Worm (Caenorhabditis elegans) whole organism, L2 larva: ENCODE data around the gene F48B9.8.

Source experiments
- C34F6.9 ChIP-seq: fragments of 150-350 bp; optimal IDR thresholded peaks from 2 replicates; lab custom pipeline; 2014; ENCODE audit warnings: missing biosample characterization, missing genetic modification characterization
- F13H6.1 ChIP-seq: sonication (generic microtip); optimal IDR thresholded peaks from 2 replicates; lab custom pipeline; 2016; ENCODE audit warnings: missing genetic modification characterization, missing compliant biosample characterization
- R02D3.7 ChIP-seq: fragments of 150-350 bp; optimal IDR thresholded peaks from 2 replicates; lab custom pipeline; 2014; ENCODE audit warnings: missing biosample characterization, missing genetic modification characterization
- Y55F3AM.14 ChIP-seq: fragments of 200-800 bp; sonication (Bioruptor generic); optimal IDR thresholded peaks from 2 replicates; lab custom pipeline; 2018; ENCODE audit warnings: mild to moderate bottlenecking, missing genetic modification characterization, missing compliant biosample characterization
- ZK546.5 ChIP-seq: sonication (generic microtip); optimal IDR thresholded peaks from 2 replicates; lab custom pipeline; 2017; ENCODE audit warnings: missing biosample characterization, missing genetic modification characterization
- aly-2 ChIP-seq: fragments of 150-350 bp; optimal IDR thresholded peaks from 2 replicates; lab custom pipeline; 2014; ENCODE audit warnings: missing biosample characterization, missing genetic modification characterization
- blmp-1 ChIP-seq: sonication (generic microtip); optimal IDR thresholded peaks from 2 replicates; lab custom pipeline; 2017; ENCODE audit warnings: missing genetic modification characterization, mild to moderate bottlenecking, missing compliant biosample characterization, antibody characterized with exemption, moderate library complexity; ENCODE audit not compliant: insufficient read depth
- ceh-16 ChIP-seq: fragments of 150-350 bp; optimal IDR thresholded peaks from 2 replicates; lab custom pipeline; 2014; ENCODE audit warnings: missing biosample characterization, missing genetic modification characterization
- ceh-82 ChIP-seq: fragments of 150-350 bp; optimal IDR thresholded peaks from 2 replicates; lab custom pipeline; 2014; ENCODE audit warnings: missing biosample characterization, missing genetic modification characterization
- dmd-4 ChIP-seq: sonication (generic microtip); optimal IDR thresholded peaks from 2 replicates; lab custom pipeline; 2017; ENCODE audit warnings: missing biosample characterization, missing genetic modification characterization
- egl-27 ChIP-seq: sonication (generic microtip); optimal IDR thresholded peaks from 3 replicates; lab custom pipeline; 2017; ENCODE audit warnings: missing biosample characterization, missing genetic modification reagents, missing genetic modification characterization
- elt-3 ChIP-seq: sonication (generic microtip); optimal IDR thresholded peaks from 2 replicates; lab custom pipeline; 2017; ENCODE audit warnings: missing biosample characterization, missing genetic modification characterization
- fos-1 ChIP-seq: fragments of 150-350 bp; optimal IDR thresholded peaks from 2 replicates; lab custom pipeline; 2014; ENCODE audit warnings: missing biosample characterization, missing genetic modification characterization
- gmeb-1 ChIP-seq: fragments of 150-350 bp; optimal IDR thresholded peaks from 2 replicates; lab custom pipeline; 2014; ENCODE audit warnings: missing biosample characterization, missing genetic modification characterization
- lin-13 ChIP-seq: fragments of 150-350 bp; optimal IDR thresholded peaks from 2 replicates; lab custom pipeline; 2014; ENCODE audit warnings: missing biosample characterization, missing genetic modification reagents, missing genetic modification characterization
- lin-39 ChIP-seq: fragments of 150-350 bp; optimal IDR thresholded peaks from 2 replicates; lab custom pipeline; 2014; ENCODE audit warnings: missing biosample characterization, missing genetic modification reagents, missing genetic modification characterization
- lsy-2 ChIP-seq, 2 experiments: fragments of 150-350 bp in 1 of 2; sonication (generic microtip) in 1 of 2; optimal IDR thresholded peaks; 2 replicates each; lab custom pipeline; 2014 to 2017; ENCODE audit warnings: missing biosample characterization in 2 of 2, missing genetic modification characterization in 2 of 2
- mbf-1 ChIP-seq: sonication (generic microtip); optimal IDR thresholded peaks from 2 replicates; lab custom pipeline; 2017; ENCODE audit warnings: missing biosample characterization, missing genetic modification characterization
- mdl-1 ChIP-seq, 2 experiments: fragments of 150-350 bp in 1 of 2; sonication (generic microtip) in 1 of 2; optimal IDR thresholded peaks; 2 replicates each; lab custom pipeline; 2017; ENCODE audit warnings: missing biosample characterization in 2 of 2, missing genetic modification characterization in 2 of 2
- nhr-11 ChIP-seq: fragments of 150-350 bp; optimal IDR thresholded peaks from 2 replicates; lab custom pipeline; 2014; ENCODE audit warnings: missing biosample characterization, missing genetic modification characterization
- nhr-12 ChIP-seq: fragments of 150-350 bp; optimal IDR thresholded peaks from 2 replicates; lab custom pipeline; 2014; ENCODE audit warnings: missing biosample characterization, missing genetic modification characterization
- nhr-129 ChIP-seq: fragments of 150-350 bp; optimal IDR thresholded peaks from 2 replicates; lab custom pipeline; 2014; ENCODE audit warnings: missing biosample characterization, missing genetic modification characterization
- nhr-21 ChIP-seq: fragments of 150-350 bp; optimal IDR thresholded peaks from 2 replicates; lab custom pipeline; 2014; ENCODE audit warnings: missing biosample characterization, missing genetic modification characterization
- nhr-237 ChIP-seq: fragments of 150-350 bp; optimal IDR thresholded peaks from 2 replicates; lab custom pipeline; 2014; ENCODE audit warnings: missing biosample characterization, missing genetic modification characterization
- nhr-25 ChIP-seq: fragments of 150-350 bp; sonication (generic microtip); optimal IDR thresholded peaks from 3 replicates; lab custom pipeline; 2014; ENCODE audit warnings: missing biosample characterization, missing genetic modification characterization
- nhr-6 ChIP-seq: fragments of 150-350 bp; optimal IDR thresholded peaks from 2 replicates; lab custom pipeline; 2014; ENCODE audit warnings: missing biosample characterization, missing genetic modification characterization
- sem-4 ChIP-seq: fragments of 150-350 bp; optimal IDR thresholded peaks from 2 replicates; lab custom pipeline; 2014; ENCODE audit warnings: missing biosample characterization, missing genetic modification reagents, missing genetic modification characterization
- sma-3 ChIP-seq: sonication (generic microtip); optimal IDR thresholded peaks from 2 replicates; lab custom pipeline; 2016; ENCODE audit warnings: missing genetic modification reagents, missing genetic modification characterization, missing compliant biosample characterization
- sma-9 ChIP-seq, 2 experiments: fragments of 150-350 bp in 1 of 2; sonication (generic microtip) in 1 of 2; optimal IDR thresholded peaks; 2 replicates each; lab custom pipeline; 2014 to 2016; ENCODE audit warnings: missing genetic modification characterization in 2 of 2, mild to moderate bottlenecking in 1 of 2, missing biosample characterization in 1 of 2, missing compliant biosample characterization in 1 of 2, missing genetic modification reagents in 1 of 2, moderate library complexity in 1 of 2
- snpc-4 ChIP-seq: fragments of 150-350 bp; optimal IDR thresholded peaks from 2 replicates; lab custom pipeline; 2014; ENCODE audit warnings: missing biosample characterization, missing genetic modification characterization
- unc-55 ChIP-seq: fragments of 150-350 bp; sonication (generic microtip); optimal IDR thresholded peaks from 3 replicates; lab custom pipeline; 2014; ENCODE audit warnings: missing biosample characterization, missing genetic modification reagents, missing genetic modification characterization
- unc-62 ChIP-seq: fragments of 150-350 bp; optimal IDR thresholded peaks from 2 replicates; lab custom pipeline; 2014; ENCODE audit warnings: missing biosample characterization, missing genetic modification reagents, missing genetic modification characterization
- ztf-1 ChIP-seq: fragments of 200-800 bp; sonication (Bioruptor generic); conservative IDR thresholded peaks from 2 replicates; pipeline ENCODE4 v1.3.6; 2022; ENCODE audit warnings: missing genetic modification characterization, missing compliant biosample characterization
- ztf-4 ChIP-seq: fragments of 150-350 bp; optimal IDR thresholded peaks from 2 replicates; lab custom pipeline; 2014; ENCODE audit warnings: missing biosample characterization, missing genetic modification characterization

The F48B9.8 gene

DNA sequence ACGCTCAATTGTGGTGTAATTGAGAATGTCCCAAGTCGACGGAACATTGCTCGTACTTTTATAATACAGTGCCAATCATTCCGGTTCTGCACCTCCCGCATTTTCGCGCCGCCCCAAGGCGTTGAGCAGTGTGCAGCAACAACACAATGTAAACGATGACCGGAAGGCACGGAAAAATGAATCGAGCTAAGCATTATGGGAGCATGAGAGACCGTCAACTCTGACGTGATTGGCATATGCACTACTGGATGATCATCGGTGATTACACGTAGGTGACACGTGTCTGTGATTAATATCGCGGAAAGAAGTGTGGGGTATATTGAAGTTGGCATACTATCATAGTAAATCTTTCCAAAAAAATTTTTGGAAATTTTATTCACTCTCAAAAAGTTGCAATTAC, 28.8 kb upstream of the F48B9.8 start, which contains the start of gene T24C12.4:
TSS of gene T24C12.4 (minus strand) at position 101 of the 400 bp plus-strand sequence.
- TF ChIP-seq ceh-82 (tag; lab: Kevin White, UChicago) (no peak), fos-1 (no peak), ztf-4 (tag; lab: Kevin White, UChicago) (no peak), nhr-129 (no peak), R02D3.7 (tag; lab: Kevin White, UChicago) (no peak), ZK546.5 (tag; lab: Kevin White, UChicago) (no peak), lsy-2 (tag; optimal IDR thresholded peaks at IDR 0.05; lab: Kevin White, UChicago) (no peak), mbf-1 (tag; lab: Kevin White, UChicago) (no peak), nhr-25 (tag; lab: Kevin White, UChicago) (no peak), sem-4 (no peak), snpc-4 (tag; lab: Kevin White, UChicago) (no peak), ceh-16 (tag; lab: Kevin White, UChicago) (no peak), nhr-237 (tag; lab: Kevin White, UChicago) (no peak), aly-2 (tag; lab: Kevin White, UChicago) (no peak), blmp-1 (no peak), C34F6.9 (tag; lab: Kevin White, UChicago) (no peak), F13H6.1 (tag; lab: Kevin White, UChicago) (no peak)
- TF ChIP-seq, all 48 proteins: peak for 0

DNA sequence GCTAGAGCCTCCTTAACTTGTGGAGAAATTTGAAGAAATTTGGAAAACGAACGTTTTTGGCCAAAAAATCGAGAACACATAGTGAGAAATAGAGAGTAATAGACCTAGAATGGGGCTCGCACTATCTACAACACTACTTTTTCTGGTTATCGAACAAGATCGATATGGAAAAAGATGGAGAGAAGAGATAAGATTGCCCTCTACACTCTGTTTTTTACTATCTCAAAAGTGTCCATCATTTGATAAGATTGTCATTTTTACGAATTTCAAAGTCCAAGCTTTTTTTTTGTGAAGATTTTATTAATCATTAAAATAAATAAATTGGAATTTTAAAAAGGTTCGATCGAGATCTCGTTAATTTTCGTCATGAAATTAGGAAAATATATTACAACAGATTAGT, 27.5 kb upstream of the F48B9.8 start, which contains the start of gene T24C12.3:
TSS of gene T24C12.3 (minus strand) at position 134 of the 400 bp plus-strand sequence.
- TF ChIP-seq fos-1 (peak; percentile 80), dmd-4 (no peak)

- TF ChIP-seq nhr-21 (tag; lab: Kevin White, UChicago) (no peak), gmeb-1 (tag; lab: Kevin White, UChicago) (no peak), sma-3 (no peak), ZK546.5 (tag; lab: Kevin White, UChicago) (no peak), Y55F3AM.14 (no peak), elt-3 (tag; lab: Kevin White, UChicago) (no peak), nhr-11 (tag; lab: Kevin White, UChicago) (no peak), ceh-16 (tag; lab: Kevin White, UChicago) (no peak), egl-27 (tag; lab: Kevin White, UChicago) (no peak), mbf-1 (tag; lab: Kevin White, UChicago) (no peak)
Observed at ce11 chrX:2199140-2199539, 22.9 kb upstream of the F48B9.8 start, which contains the start of gene T24C12.1. Gene T24C12.1, plus strand, starts transcription at chrX:2199440.

DNA sequence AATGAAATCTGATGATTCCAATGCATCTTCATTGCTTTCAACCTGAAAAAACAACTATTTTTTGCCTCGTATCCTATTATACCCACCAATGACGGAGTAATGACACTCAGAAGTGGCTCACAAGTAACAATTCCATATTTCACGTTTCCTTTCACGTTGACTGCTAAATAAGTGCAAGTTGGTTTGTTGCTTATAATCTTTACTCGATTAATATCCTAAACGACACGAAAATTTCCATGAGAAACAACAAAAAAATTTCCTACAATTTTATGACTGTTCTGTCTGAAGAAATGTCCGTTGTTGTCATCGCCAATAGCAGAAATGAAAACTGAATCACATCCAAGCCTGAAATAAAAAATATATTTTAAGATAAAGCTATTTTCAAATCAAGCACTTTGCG, 21.2 kb upstream of the F48B9.8 start:
- TF ChIP-seq Y55F3AM.14 (no peak), unc-62 (GFP tag; lab: Kevin White, UChicago) (no peak)

DNA sequence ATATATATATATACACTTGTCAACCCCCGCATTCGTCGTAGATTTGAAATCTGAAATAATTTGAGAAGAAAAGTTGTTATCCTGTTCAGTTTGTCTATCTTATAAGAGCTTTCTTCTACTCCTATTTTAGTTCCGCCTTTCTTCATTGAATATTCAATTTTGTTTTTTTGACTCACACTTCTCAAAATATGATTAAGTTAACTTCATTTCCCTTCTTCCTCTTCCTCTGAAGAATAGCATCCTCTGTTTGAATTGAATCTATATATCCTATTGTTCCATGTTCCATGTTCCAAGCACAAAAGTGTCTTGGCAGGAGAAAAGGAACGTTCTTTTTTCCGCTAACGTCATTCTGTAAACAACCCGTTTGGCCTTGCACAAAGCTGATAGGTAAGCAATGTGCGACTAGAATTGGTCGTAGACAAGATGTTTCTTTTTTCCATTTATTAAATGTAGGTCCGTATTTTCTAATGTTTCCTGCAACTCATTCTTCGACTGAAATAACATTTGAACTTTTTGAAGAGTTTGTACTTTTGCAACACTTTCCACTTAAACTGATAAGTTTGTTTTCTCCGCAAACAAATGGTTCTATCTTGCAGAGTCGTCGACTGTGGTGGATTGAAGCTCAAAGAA, 15.8 kb upstream of the F48B9.8 start, which contains the start of gene gap-1:
TSS of gene gap-1 (plus strand) at position 580 of the 630 bp plus-strand sequence.
- TF ChIP-seq egl-27 (tag; lab: Kevin White, UChicago) (peak; percentile 11), nhr-12 (tag; lab: Kevin White, UChicago) (no peak)

- TF ChIP-seq ceh-16 (tag; lab: Kevin White, UChicago) (no peak), nhr-6 (tag; lab: Kevin White, UChicago) (no peak), sma-9 (GFP tag; optimal IDR thresholded peaks at IDR 0.05; lab: Kevin White, UChicago) (no peak), sma-9 (tag; optimal IDR thresholded peaks at IDR 0.05; lab: Kevin White, UChicago) (no peak), sma-3 (no peak), mdl-1 (tag; optimal IDR thresholded peaks at IDR 0.05; lab: Kevin White, UChicago) (no peak), lin-13 (no peak), ztf-1 (no peak), gmeb-1 (tag; lab: Kevin White, UChicago) (no peak), lin-39 (tag; lab: Kevin White, UChicago) (no peak), nhr-12 (tag; lab: Kevin White, UChicago) (no peak), mbf-1 (tag; lab: Kevin White, UChicago) (no peak), elt-3 (tag; lab: Kevin White, UChicago) (no peak), nhr-237 (tag; lab: Kevin White, UChicago) (no peak), unc-55 (GFP tag; lab: Kevin White, UChicago) (no peak), R02D3.7 (tag; lab: Kevin White, UChicago) (no peak), aly-2 (tag; lab: Kevin White, UChicago) (no peak), Y55F3AM.14 (no peak)
Observed at ce11 chrX:2190740-2191139, 14.5 kb upstream of the F48B9.8 start.
